Worm (Caenorhabditis elegans) whole organism, mixed stage, embryonic: ENCODE data around the gene srh-63.
"Not testable (repeated sequence)": the region's sequence is repeated elsewhere in the genome, so short reads cannot be mapped to it uniquely, and the experiment has no call there.

Experiments used
- bed-3 ChIP-seq: fragments of 200-800 bp; sonication (Bioruptor generic); optimal IDR thresholded peaks from 3 replicates; lab custom pipeline; 2018; ENCODE audit warnings: mild to moderate bottlenecking, missing genetic modification characterization, moderate library complexity, missing compliant biosample characterization
- blmp-1 ChIP-seq: fragments of 150-350 bp; optimal IDR thresholded peaks from 2 replicates; lab custom pipeline; 2014; ENCODE audit warnings: missing biosample characterization, missing genetic modification characterization
- ceh-39 ChIP-seq: fragments of 150-350 bp; optimal IDR thresholded peaks from 2 replicates; lab custom pipeline; 2014; ENCODE audit warnings: missing biosample characterization, missing genetic modification characterization
- ceh-83 ChIP-seq: fragments of 200-800 bp; sonication (Bioruptor generic); optimal IDR thresholded peaks from 2 replicates; lab custom pipeline; 2018; ENCODE audit warnings: mild to moderate bottlenecking, missing genetic modification characterization, missing compliant biosample characterization
- ces-1 ChIP-seq: fragments of 150-350 bp; optimal IDR thresholded peaks from 2 replicates; lab custom pipeline; 2014; ENCODE audit warnings: missing biosample characterization, missing genetic modification reagents, missing genetic modification characterization
- drap-1 ChIP-seq: fragments of 200-800 bp; sonication (Bioruptor generic); optimal IDR thresholded peaks from 3 replicates; lab custom pipeline; 2018; ENCODE audit warnings: mild to moderate bottlenecking, missing genetic modification characterization, missing compliant biosample characterization
- elt-1 ChIP-seq: sonication (generic microtip); optimal IDR thresholded peaks from 2 replicates; lab custom pipeline; 2017; ENCODE audit warnings: missing genetic modification characterization, mild to moderate bottlenecking, missing compliant biosample characterization, antibody characterized with exemption, moderate library complexity, borderline replicate concordance; ENCODE audit not compliant: insufficient read depth
- elt-3 ChIP-seq: fragments of 150-350 bp; optimal IDR thresholded peaks from 2 replicates; lab custom pipeline; 2014; ENCODE audit warnings: missing biosample characterization, missing genetic modification characterization
- flh-1 ChIP-seq: fragments of 200-800 bp; sonication (Bioruptor generic); optimal IDR thresholded peaks from 2 replicates; lab custom pipeline; 2018; ENCODE audit warnings: mild to moderate bottlenecking, missing genetic modification characterization, moderate library complexity, missing compliant biosample characterization
- ham-2 ChIP-seq: fragments of 200-800 bp; sonication (Bioruptor generic); optimal IDR thresholded peaks from 2 replicates; lab custom pipeline; 2018; ENCODE audit warnings: mild to moderate bottlenecking, missing genetic modification characterization, missing compliant biosample characterization
- lin-13 ChIP-seq: fragments of 150-350 bp; optimal IDR thresholded peaks from 2 replicates; lab custom pipeline; 2014; ENCODE audit warnings: missing biosample characterization, missing genetic modification characterization
- lin-32 ChIP-seq: fragments of 200-800 bp; sonication (Bioruptor generic); optimal IDR thresholded peaks from 2 replicates; lab custom pipeline; 2018; ENCODE audit warnings: mild to moderate bottlenecking, missing genetic modification characterization, missing compliant biosample characterization
- lsy-2 ChIP-seq: fragments of 150-350 bp; optimal IDR thresholded peaks from 2 replicates; lab custom pipeline; 2014; ENCODE audit warnings: missing biosample characterization, missing genetic modification characterization
- mab-5 ChIP-seq: fragments of 150-350 bp; optimal IDR thresholded peaks from 2 replicates; lab custom pipeline; 2014; ENCODE audit warnings: missing biosample characterization, missing genetic modification characterization
- mep-1 ChIP-seq: fragments of 150-350 bp; optimal IDR thresholded peaks from 2 replicates; lab custom pipeline; 2017; ENCODE audit warnings: missing biosample characterization, missing genetic modification reagents, missing genetic modification characterization, inconsistent platforms
- mls-2 ChIP-seq: sonication (generic microtip); optimal IDR thresholded peaks from 2 replicates; lab custom pipeline; 2016; ENCODE audit warnings: mild to moderate bottlenecking, missing genetic modification characterization, moderate library complexity, missing compliant biosample characterization
- nhr-12 ChIP-seq: fragments of 150-350 bp; optimal IDR thresholded peaks from 2 replicates; lab custom pipeline; 2014; ENCODE audit warnings: missing biosample characterization, missing genetic modification characterization
- nhr-2 ChIP-seq: fragments of 150-350 bp; optimal IDR thresholded peaks from 2 replicates; lab custom pipeline; 2014; ENCODE audit warnings: missing biosample characterization, missing genetic modification characterization
- nhr-237 ChIP-seq: fragments of 150-350 bp; optimal IDR thresholded peaks from 2 replicates; lab custom pipeline; 2014; ENCODE audit warnings: missing biosample characterization, missing genetic modification characterization
- nhr-28 ChIP-seq: fragments of 150-350 bp; optimal IDR thresholded peaks from 2 replicates; lab custom pipeline; 2014; ENCODE audit warnings: missing biosample characterization, missing genetic modification characterization
- nhr-76 ChIP-seq: sonication (generic microtip); optimal IDR thresholded peaks from 2 replicates; lab custom pipeline; 2017; ENCODE audit warnings: missing biosample characterization, missing genetic modification characterization
- pha-4 ChIP-seq: fragments of 150-350 bp; optimal IDR thresholded peaks from 2 replicates; lab custom pipeline; 2018; ENCODE audit warnings: missing biosample characterization, missing genetic modification reagents, missing genetic modification characterization
- sem-2 ChIP-seq: fragments of 200-800 bp; sonication (Bioruptor generic); optimal IDR thresholded peaks from 2 replicates; lab custom pipeline; 2018; ENCODE audit warnings: mild to moderate bottlenecking, missing genetic modification characterization, missing compliant biosample characterization
- sptf-1 ChIP-seq: sonication (generic microtip); optimal IDR thresholded peaks from 2 replicates; lab custom pipeline; 2017; ENCODE audit warnings: mild to moderate bottlenecking, missing genetic modification characterization, moderate library complexity, missing compliant biosample characterization
- tbx-8 ChIP-seq: fragments of 200-800 bp; sonication (Bioruptor generic); optimal IDR thresholded peaks from 2 replicates; lab custom pipeline; 2018; ENCODE audit warnings: mild to moderate bottlenecking, missing genetic modification characterization, moderate library complexity, missing compliant biosample characterization
- unc-120 ChIP-seq: sonication (generic microtip); optimal IDR thresholded peaks from 2 replicates; lab custom pipeline; 2017; ENCODE audit warnings: missing genetic modification characterization, missing compliant biosample characterization; ENCODE audit not compliant: poor library complexity, severe bottlenecking
- unc-39 ChIP-seq: fragments of 150-350 bp; optimal IDR thresholded peaks from 2 replicates; lab custom pipeline; 2014; ENCODE audit warnings: missing biosample characterization, missing genetic modification characterization
- unc-62 ChIP-seq: fragments of 150-350 bp; optimal IDR thresholded peaks from 2 replicates; lab custom pipeline; 2014; ENCODE audit warnings: missing biosample characterization, missing genetic modification reagents, missing genetic modification characterization
- zip-8 ChIP-seq: fragments of 150-350 bp; optimal IDR thresholded peaks from 2 replicates; lab custom pipeline; 2014; ENCODE audit warnings: missing biosample characterization, missing genetic modification characterization

The srh-63 gene

ce11 chrIV:14542517-14542916 is 18.8 kb downstream of the srh-63 start, which contains the start of gene pals-29:
TSS of gene pals-29 (minus strand) at chrIV:14542617.
- TF ChIP-seq elt-3: no peak

ce11 chrIV:14547292-14547691 is 23.6 kb downstream of the srh-63 start:
- TF ChIP-seq elt-1 (tag; lab: Kevin White, UChicago) (no peak), unc-62 (GFP tag; lab: Kevin White, UChicago) (no peak), blmp-1 (tag; lab: Kevin White, UChicago) (no peak), nhr-237 (no peak), pha-4 (no peak), ceh-83 (no peak), nhr-76 (tag; lab: Kevin White, UChicago) (no peak), bed-3 (GFP tag; lab: Kevin White, UChicago) (no peak)

ce11 chrIV:14549308-14549707 is 25.6 kb downstream of the srh-63 start, which contains the start of gene T27E7.9:
TSS of gene T27E7.9 (minus strand) at chrIV:14549408.
- TF ChIP-seq nhr-2 (tag; lab: Kevin White, UChicago) (no peak), nhr-28 (no peak), mab-5 (tag; lab: Kevin White, UChicago) (no peak), lin-13 (tag; lab: Kevin White, UChicago) (no peak), ceh-83 (no peak), elt-3 (no peak), unc-39 (tag; lab: Kevin White, UChicago) (no peak), drap-1 (GFP tag; lab: Kevin White, UChicago) (no peak), ces-1 (GFP tag; lab: Kevin White, UChicago) (no peak), ham-2 (GFP tag; lab: Kevin White, UChicago) (no peak), nhr-12 (no peak), blmp-1 (tag; lab: Kevin White, UChicago) (no peak), lsy-2 (no peak), nhr-76 (tag; lab: Kevin White, UChicago) (no peak), tbx-8 (GFP tag; lab: Kevin White, UChicago) (no peak), lin-32 (GFP tag; lab: Kevin White, UChicago) (no peak)

- not testable (repeated sequence) for TF ChIP-seq ces-1 (GFP tag; lab: Kevin White, UChicago); sptf-1; flh-1 (GFP tag; lab: Kevin White, UChicago)
Observed at ce11 chrIV:14551870-14552269, 28.2 kb downstream of the srh-63 start, which contains the start of gene pals-30. TSS of gene pals-30 (minus strand) at chrIV:14551970.

- TF ChIP-seq ces-1 (GFP tag; lab: Kevin White, UChicago) (no peak), nhr-2 (tag; lab: Kevin White, UChicago) (no peak), nhr-237 (no peak), sem-2 (GFP tag; lab: Kevin White, UChicago) (no peak), unc-39 (tag; lab: Kevin White, UChicago) (no peak), mls-2 (tag; lab: Kevin White, UChicago) (no peak), zip-8 (no peak), ceh-39 (tag; lab: Kevin White, UChicago) (no peak)
Observed at ce11 chrIV:14554788-14555187, 31.1 kb downstream of the srh-63 start, which contains the start of gene Y57G11B.6. TSS of gene Y57G11B.6 (minus strand) at chrIV:14554888.

ce11 chrIV:14557642-14558041 is 34.0 kb downstream of the srh-63 start:
- TF ChIP-seq elt-3: no peak
- no peak for TF ChIP-seq blmp-1 (tag; lab: Kevin White, UChicago)
- no peak for TF ChIP-seq mab-5 (tag; lab: Kevin White, UChicago)
- TF ChIP-seq nhr-237: no peak
- TF ChIP-seq bed-3 (GFP tag; lab: Kevin White, UChicago): no peak
- TF ChIP-seq mls-2 (tag; lab: Kevin White, UChicago): no peak
- TF ChIP-seq pha-4: no peak
- no peak for TF ChIP-seq nhr-76 (tag; lab: Kevin White, UChicago)
- no peak for TF ChIP-seq unc-120 (tag; lab: Kevin White, UChicago)
- TF ChIP-seq drap-1 (GFP tag; lab: Kevin White, UChicago): no peak
- no peak for TF ChIP-seq mep-1 (tag; lab: Kevin White, UChicago)
- TF ChIP-seq, all 35 proteins: peak for 0
